Worm (Caenorhabditis elegans): ENCODE results near the gene C44C1.6.
A peak's percentile ranks its signal among the peaks of the same experiment; 100 is the strongest.

The C44C1.6 gene

DNA sequence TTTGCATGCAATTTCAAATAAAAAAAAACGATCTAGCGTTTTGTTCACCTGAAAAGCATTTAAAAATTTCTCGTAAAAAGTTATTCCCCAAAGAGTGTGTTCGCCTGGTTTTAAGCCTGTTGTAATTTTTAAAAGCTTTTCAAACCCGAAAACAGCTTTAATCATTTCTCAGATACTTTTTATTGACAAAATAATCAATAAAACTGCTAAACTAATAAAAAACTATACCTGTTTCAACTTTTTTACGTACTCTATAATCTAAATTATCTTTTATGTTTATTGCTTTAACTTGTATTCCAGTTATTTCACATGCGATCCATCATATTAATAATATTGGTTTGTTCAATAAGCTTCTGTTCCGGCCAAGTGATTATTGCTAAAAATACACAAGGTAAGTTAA is 34.0 kb upstream of the C44C1.6 start, which contains the start of gene cutl-21:
Gene cutl-21, plus strand, starts transcription at position 301 of the 400 bp plus-strand sequence.
- no peak for TF ChIP-seq tbx-11 (GFP tag; IDR thresholded peaks at IDR 0.05)
- no peak for TF ChIP-seq ets-7 (tag; optimal IDR thresholded peaks at IDR 0.05)

DNA sequence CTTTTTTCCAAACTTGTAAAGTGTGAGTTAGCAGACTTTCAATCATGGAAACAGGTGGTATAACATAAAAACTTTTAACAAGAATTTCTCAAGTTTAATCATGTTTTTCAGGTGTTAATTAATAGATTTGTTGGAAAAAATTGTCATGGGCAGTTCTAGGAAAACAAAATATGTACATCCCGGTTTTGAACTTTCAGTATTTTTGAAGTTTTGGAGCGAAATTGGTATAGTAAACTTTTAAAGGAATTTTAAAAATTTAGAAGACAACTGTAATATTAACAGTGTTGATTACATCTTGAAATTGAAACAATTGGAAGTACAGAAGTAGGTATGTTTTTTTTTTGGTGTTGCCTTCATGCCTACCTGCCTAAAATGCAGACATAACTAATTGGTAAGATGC is 24.6 kb upstream of the C44C1.6 start:
- TF ChIP-seq pes-1 (GFP tag; IDR thresholded peaks at IDR 0.05) (no peak), aly-1 (tag; optimal IDR thresholded peaks at IDR 0.05) (no peak), B0310.2 (tag; optimal IDR thresholded peaks at IDR 0.05) (no peak), sea-1 (GFP tag; conservative IDR thresholded peaks at IDR 0.05) (no peak), F13C5.2 (tag; optimal IDR thresholded peaks at IDR 0.05) (no peak), ets-7 (tag; optimal IDR thresholded peaks at IDR 0.05) (no peak), hnd-1 (tag; optimal IDR thresholded peaks at IDR 0.05) (no peak), hmbx-1 (tag; optimal IDR thresholded peaks at IDR 0.05) (no peak), tbx-37 (GFP tag; conservative IDR thresholded peaks at IDR 0.05) (no peak), hmg-4 (GFP tag; optimal IDR thresholded peaks at IDR 0.05) (no peak)

- peak; percentile 63 for TF ChIP-seq F13C5.2 (tag; optimal IDR thresholded peaks at IDR 0.05)
- no peak for TF ChIP-seq ceh-36 (tag; optimal IDR thresholded peaks at IDR 0.05)
- TF ChIP-seq hmg-4 (GFP tag; optimal IDR thresholded peaks at IDR 0.05) = peak; percentile 51
- TF ChIP-seq aly-1 (tag; optimal IDR thresholded peaks at IDR 0.05) = peak; percentile 74
Observed at ce11 chrX:992650-993403, 22.8 kb upstream of the C44C1.6 start.

DNA sequence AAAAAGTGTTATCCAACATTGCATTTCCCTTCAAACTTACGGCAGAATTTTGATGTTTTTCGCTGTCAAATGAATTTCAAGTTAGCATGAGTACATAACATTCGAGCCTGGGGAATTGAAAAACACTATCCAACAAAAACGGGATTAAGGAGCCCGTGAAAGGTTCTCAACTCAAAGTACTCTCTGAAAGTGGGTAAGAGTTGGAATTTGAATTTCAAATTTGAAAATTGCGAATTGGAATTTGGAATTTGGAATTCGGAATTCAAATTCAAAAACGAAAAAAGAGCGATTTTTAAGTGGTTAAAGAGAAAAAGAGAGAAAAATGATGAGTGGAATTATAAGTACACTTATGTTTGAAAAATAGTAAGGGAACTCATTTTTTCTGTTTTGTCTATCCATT is 21.2 kb upstream of the C44C1.6 start, which contains the start of the genes C09E10.3 and dgk-1:
Gene C09E10.3, minus strand, starts transcription at position 101 of the 400 bp plus-strand sequence.
Gene dgk-1, minus strand, starts transcription at position 183 of the 400 bp plus-strand sequence.
- TF ChIP-seq tbx-11 (GFP tag; IDR thresholded peaks at IDR 0.05) = no peak
- no peak for TF ChIP-seq tbx-37 (GFP tag; conservative IDR thresholded peaks at IDR 0.05)

- no peak for TF ChIP-seq hmbx-1 (tag; optimal IDR thresholded peaks at IDR 0.05)
- TF ChIP-seq hmg-4 (GFP tag; optimal IDR thresholded peaks at IDR 0.05) = peak; percentile 43
- 0 out of 2 replicates have a peak, but pooled peaks have one; percentile 5 for TF ChIP-seq tbx-37 (GFP tag; conservative IDR thresholded peaks at IDR 0.05)
- peak; percentile 34; the same call in 1 of the 2 replicates for TF ChIP-seq pes-1 (GFP tag; IDR thresholded peaks at IDR 0.05)
- TF ChIP-seq B0310.2 (tag; optimal IDR thresholded peaks at IDR 0.05) = no peak
- no peak for TF ChIP-seq ceh-13 (GFP tag; optimal IDR thresholded peaks at IDR 0.05)
- no peak for TF ChIP-seq ama-1 (optimal IDR thresholded peaks at IDR 0.05)
Observed at ce11 chrX:986463-986862, 16.4 kb upstream of the C44C1.6 start.

DNA sequence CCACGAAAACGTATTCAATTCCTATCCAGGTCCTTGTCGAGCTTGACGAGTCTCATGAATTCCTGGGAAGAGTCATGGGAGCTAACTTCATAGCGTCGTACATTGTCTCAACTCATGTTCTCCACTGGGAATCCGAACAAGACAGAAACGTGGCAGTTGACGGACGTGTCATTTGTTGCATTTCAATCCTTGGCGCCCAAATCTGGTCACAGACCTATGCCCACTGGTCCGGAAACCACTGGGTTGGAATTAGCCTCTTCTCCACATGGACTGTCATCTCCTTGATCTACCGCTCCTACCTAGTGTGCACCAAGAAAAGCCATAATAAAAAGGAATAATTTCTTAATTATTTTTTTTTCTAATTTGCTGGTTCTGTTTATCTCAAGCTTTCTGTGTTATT is 12.5 kb upstream of the C44C1.6 start:
- TF ChIP-seq ets-7 (tag; optimal IDR thresholded peaks at IDR 0.05) (no peak), ceh-13 (GFP tag; optimal IDR thresholded peaks at IDR 0.05) (no peak), sea-1 (GFP tag; conservative IDR thresholded peaks at IDR 0.05) (no peak), F13C5.2 (tag; optimal IDR thresholded peaks at IDR 0.05) (no peak), pes-1 (GFP tag; IDR thresholded peaks at IDR 0.05) (no peak), tbx-37 (GFP tag; conservative IDR thresholded peaks at IDR 0.05) (no peak), B0310.2 (tag; optimal IDR thresholded peaks at IDR 0.05) (no peak), tra-4 (tag; optimal IDR thresholded peaks at IDR 0.05) (no peak), hnd-1 (tag; optimal IDR thresholded peaks at IDR 0.05) (no peak)

DNA sequence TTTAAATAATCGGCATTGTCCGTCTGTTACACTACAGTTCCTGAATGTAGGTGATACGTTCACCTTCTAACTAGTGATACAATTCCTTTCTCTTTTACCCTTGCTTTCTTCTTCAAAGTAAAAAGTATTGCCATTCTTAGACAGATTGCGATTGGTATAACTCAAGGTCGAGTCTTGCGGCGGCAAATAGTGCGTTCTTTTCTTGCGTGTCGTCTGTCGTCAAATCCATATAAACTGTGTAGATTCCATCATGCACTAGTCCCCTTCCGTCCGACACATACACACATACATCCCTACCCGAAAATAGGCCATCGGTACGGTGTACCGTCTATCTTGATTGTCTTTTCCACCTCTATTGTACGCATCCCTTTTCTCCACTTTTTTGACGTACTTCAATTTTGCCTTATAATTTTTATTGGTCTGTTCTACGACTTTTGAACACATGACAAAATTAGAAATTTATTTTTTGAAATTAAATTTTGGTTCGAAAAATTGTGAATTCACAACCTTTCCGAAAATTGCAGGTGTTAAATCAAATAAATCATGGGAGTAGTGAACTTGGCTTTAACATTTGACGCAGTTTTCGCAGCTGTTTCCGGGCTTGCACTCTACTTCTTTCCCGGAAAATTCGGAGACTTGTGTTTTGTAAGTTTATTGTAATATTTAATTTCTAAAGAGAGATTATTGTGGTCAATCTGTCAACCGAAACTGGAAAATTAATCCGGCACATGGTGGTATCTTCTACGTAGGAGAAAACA is 10.4 kb upstream of the C44C1.6 start, which contains the start of gene C44C1.1:
Gene C44C1.1, plus strand, starts transcription at position 525 of the 758 bp plus-strand sequence.
- no peak for TF ChIP-seq tbx-37 (GFP tag; conservative IDR thresholded peaks at IDR 0.05)
- TF ChIP-seq pes-1 (GFP tag; IDR thresholded peaks at IDR 0.05) = no peak
- no peak for TF ChIP-seq ama-1 (optimal IDR thresholded peaks at IDR 0.05)
- no peak for TF ChIP-seq F13C5.2 (tag; optimal IDR thresholded peaks at IDR 0.05)
- no peak for TF ChIP-seq hnd-1 (tag; optimal IDR thresholded peaks at IDR 0.05)
- TF ChIP-seq flt-1 (GFP tag; IDR thresholded peaks at IDR 0.05) = no peak
- no peak for TF ChIP-seq sea-1 (GFP tag; conservative IDR thresholded peaks at IDR 0.05)
- no peak for TF ChIP-seq ceh-36 (tag; optimal IDR thresholded peaks at IDR 0.05)
- no peak for TF ChIP-seq aly-1 (tag; optimal IDR thresholded peaks at IDR 0.05)
- no peak for TF ChIP-seq B0310.2 (tag; optimal IDR thresholded peaks at IDR 0.05)
- TF ChIP-seq tbx-11 (GFP tag; IDR thresholded peaks at IDR 0.05) = no peak

ce11 chrX:977958-978686 is 8.1 kb upstream of the C44C1.6 start, which contains the start of gene abhd-3.2:
Gene abhd-3.2 (minus strand): TSS chrX:978008.
- TF ChIP-seq tbx-37 (GFP tag; conservative IDR thresholded peaks at IDR 0.05) = no peak
- no peak for TF ChIP-seq sea-1 (GFP tag; conservative IDR thresholded peaks at IDR 0.05)
- TF ChIP-seq tbx-11 (GFP tag; IDR thresholded peaks at IDR 0.05) = no peak
- TF ChIP-seq ceh-36 (tag; optimal IDR thresholded peaks at IDR 0.05) = no peak
- TF ChIP-seq scrt-1 (GFP tag; IDR thresholded peaks at IDR 0.05) = no peak

All from whole organism, early embryonic.